Worm (Caenorhabditis elegans): ENCODE results near the gene nhr-264.
"Not testable (repeated sequence)": the region's sequence is repeated elsewhere in the genome, so short reads cannot be mapped to it uniquely, and the experiment has no call there.

The nhr-264 gene

DNA sequence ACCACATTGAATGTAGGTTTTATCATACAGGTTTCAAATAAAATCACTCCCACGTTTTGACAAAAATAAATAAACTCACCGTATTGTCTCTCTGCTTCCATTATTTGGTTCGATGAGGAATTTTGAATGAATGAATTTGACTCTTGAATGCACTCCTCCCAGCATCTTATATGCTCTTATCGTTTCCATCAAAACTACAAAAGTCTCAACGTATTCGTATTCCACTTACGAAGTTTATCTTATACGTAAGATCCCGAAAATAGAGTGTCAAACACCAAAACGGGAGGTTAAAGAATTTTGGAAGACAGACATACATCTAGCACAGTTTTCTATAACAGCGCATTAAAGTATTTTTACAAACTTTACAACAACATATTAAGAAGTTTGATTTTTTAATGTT is at the start of gene nhr-264:
Gene nhr-264, minus strand, starts transcription at position 101 of the 400 bp plus-strand sequence.
- not testable (repeated sequence) for TF ChIP-seq unc-62 (GFP tag; optimal IDR thresholded peaks at IDR 0.05)

DNA sequence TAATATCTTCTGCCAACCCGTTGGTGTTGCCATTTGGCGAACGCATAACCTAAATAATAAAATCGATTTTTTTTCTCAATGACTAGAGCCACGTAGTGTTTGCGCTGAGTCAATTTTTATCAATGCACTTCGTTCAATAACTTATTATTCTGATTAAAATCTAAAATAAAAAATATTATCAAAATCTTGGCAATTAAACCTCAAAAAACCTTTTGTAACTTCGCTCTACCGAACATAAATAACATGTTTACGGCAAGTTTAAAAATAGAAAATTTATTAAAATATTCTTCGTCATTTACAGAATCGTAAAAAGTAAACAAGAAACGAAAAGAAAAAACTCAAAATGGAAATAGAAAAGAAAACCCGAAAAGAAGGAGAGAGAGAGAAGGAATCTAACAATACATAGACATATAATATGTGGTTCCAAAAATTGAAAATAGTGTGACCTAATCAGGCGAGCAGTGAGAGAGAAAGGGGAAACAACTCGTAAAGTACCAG is 49.4 kb upstream of the nhr-264 start, which contains the start of gene pigc-1:
Gene pigc-1, minus strand, starts transcription at position 51 of the 498 bp plus-strand sequence.
- TF ChIP-seq unc-62 (GFP tag; optimal IDR thresholded peaks at IDR 0.05): no peak

DNA sequence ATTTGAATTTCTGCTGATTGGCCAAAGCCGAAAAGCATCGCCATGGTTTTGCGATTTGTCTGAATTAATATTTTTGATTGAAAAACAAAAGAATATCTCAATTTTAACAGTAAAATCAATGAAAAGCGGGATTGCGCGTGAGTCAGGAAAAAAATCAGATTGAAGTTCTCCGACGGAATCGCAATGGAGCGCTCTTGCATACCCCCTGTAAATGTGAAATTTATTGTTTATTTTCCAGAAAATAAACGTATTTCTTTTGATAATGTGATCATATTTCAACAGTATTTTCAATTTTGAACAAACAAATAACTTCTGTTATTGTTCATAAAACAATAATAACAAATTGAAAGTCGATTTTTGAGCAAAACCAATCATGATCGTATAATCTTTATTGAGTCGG is 47.9 kb upstream of the nhr-264 start, which contains the start of gene vps-26:
Gene vps-26, minus strand, starts transcription at position 200 of the 400 bp plus-strand sequence.
- no peak for TF ChIP-seq unc-62 (GFP tag; optimal IDR thresholded peaks at IDR 0.05)

DNA sequence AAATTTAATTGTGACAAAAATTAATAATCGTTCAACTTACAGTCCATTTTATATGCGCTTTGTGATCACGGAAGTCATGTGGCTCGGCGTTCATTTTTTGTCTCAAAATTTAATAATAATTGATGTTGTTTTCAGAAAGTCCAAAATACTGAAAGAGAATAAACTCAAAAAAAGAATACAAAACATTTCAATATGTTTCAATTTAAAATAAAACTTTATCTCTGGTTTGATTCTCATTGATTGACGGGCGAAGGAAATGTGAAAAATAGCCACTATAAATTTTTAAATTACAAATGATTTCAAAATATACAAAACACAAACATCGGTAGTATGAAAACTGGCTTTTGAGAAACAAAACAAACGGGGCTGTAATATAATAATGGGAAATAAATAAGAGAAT is 45.5 kb upstream of the nhr-264 start, which contains the start of gene T20D3.6:
Gene T20D3.6, minus strand, starts transcription at position 101 of the 400 bp plus-strand sequence.
- no peak for TF ChIP-seq unc-62 (GFP tag; optimal IDR thresholded peaks at IDR 0.05)

DNA sequence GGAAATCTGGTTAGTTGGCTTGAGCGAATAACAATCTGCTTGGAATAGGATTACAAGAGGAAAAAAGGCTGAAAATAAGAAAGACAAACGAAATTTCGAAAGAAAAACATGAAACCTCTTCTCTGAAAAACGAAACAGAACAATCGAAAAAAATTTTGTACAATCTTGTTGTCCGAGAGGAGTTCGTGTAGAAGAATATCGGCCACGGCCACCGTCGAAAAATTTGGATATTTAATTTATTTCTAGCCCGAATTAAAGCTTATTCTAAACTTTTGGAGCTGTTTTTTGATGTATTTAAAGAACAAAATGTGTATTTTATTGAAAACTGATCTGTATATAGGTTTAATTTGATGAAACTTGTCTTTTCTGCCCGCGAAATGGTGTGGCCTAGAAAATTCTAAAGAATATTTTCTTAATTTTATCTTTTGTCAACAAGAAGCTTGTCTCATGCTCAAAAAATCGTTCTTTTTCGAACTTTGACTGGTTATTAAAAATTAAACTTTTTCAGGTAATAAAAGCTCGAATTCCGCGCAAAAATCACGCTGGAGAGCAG is 42.9 kb upstream of the nhr-264 start, which contains the start of gene T20D3.5:
Gene T20D3.5, plus strand, starts transcription at position 503 of the 553 bp plus-strand sequence.
- TF ChIP-seq unc-62 (GFP tag; optimal IDR thresholded peaks at IDR 0.05): no peak

DNA sequence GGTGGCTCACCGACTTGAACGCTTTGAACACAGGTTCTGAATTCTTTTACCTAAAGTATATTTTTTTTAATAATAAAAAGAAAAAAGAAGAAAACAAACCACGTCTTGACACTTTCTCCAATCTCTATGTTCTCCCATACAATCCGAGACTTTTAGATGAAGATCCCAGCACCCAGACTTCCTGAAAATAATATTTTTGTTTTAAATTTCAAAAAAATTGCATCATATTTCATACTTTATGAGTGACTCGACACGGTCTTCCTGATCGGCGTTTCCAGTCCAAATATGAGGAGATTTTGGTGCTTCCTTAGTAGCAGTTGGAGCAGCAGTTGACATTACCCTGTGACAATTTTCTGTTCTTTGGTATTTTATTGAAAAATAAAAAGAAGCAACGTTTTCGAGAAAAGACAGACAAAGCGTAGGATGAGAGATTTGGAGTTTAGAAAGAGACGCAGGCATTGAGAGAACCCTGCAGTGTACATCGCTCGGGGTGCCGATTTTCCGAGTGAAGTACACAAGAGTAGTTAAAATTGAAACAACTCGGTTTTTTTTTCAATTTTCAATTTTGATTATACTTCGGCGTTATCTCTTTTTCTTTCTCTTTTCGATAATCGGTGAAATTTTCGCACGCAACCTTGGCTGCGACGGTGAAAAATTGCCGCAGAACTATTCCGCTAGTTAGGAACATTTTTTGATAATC is 42.0 kb upstream of the nhr-264 start, which contains the start of the genes coa-4 and T20D3.14:
Gene coa-4, minus strand, starts transcription at position 51 of the 700 bp plus-strand sequence.
Gene T20D3.14, minus strand, starts transcription at position 358 of the 700 bp plus-strand sequence.
- TF ChIP-seq unc-62 (GFP tag; optimal IDR thresholded peaks at IDR 0.05): no peak

DNA sequence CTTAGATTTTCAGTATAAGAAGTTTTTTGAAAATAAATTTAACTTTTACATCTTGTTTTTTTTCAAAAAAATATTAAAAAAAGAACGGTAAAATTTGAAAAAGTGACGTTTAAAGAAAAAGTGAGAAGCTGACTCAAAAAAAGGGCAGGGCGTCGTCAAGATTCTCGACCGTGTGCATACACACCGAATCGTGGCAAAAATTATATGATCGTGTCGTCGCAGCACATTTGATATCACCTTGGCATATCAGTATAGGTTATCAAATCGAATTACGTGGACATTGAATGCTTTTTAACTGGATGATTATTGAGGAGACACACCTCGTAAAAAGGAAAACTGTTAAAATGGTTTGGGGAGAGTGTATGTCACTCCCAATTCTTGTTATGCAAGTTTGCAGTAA is 39.3 kb upstream of the nhr-264 start:
- no peak for TF ChIP-seq unc-62 (GFP tag; optimal IDR thresholded peaks at IDR 0.05)

DNA sequence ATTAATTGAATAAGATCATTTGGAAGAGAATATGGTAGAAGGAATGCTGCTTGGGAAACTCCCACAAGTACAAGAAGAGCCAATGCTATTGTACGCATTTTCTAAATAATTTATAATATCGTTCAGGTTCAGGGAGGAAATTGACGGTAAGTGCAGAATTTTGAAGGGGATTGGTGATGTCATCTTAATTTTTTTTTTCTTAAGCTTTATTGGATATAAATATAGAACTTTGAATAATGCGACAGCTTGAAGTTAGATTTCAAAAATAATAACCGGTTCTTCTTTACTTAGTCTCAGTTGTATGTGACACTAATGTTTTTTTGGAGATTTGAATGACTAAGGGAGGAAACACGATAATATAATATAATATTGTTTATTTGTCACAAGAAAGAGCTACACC is 37.0 kb upstream of the nhr-264 start, which contains the start of gene nspg-7.1:
Gene nspg-7.1, minus strand, starts transcription at position 101 of the 400 bp plus-strand sequence.
- no peak for TF ChIP-seq unc-62 (GFP tag; optimal IDR thresholded peaks at IDR 0.05)

DNA sequence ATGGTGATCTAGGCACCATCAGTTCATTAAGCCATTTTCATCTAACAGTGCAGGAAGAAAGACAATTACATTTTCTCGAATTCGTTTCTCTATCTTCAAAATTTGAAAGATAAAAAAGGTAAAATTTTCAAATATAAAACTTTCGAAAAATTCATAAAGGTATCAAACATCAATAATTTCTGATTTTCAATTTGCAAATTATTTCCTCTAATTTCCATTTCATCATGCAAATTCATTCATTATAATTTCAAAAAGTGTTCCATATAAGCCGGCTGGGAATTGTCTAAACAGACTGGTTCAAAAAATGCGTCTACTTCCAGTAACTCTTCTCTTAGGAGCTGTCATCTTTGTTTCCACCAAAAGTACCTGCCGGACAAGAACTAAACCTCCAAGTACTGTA is 34.0 kb upstream of the nhr-264 start, which contains the start of gene clec-183:
Gene clec-183, plus strand, starts transcription at position 301 of the 400 bp plus-strand sequence.
- no peak for TF ChIP-seq unc-62 (GFP tag; optimal IDR thresholded peaks at IDR 0.05)

DNA sequence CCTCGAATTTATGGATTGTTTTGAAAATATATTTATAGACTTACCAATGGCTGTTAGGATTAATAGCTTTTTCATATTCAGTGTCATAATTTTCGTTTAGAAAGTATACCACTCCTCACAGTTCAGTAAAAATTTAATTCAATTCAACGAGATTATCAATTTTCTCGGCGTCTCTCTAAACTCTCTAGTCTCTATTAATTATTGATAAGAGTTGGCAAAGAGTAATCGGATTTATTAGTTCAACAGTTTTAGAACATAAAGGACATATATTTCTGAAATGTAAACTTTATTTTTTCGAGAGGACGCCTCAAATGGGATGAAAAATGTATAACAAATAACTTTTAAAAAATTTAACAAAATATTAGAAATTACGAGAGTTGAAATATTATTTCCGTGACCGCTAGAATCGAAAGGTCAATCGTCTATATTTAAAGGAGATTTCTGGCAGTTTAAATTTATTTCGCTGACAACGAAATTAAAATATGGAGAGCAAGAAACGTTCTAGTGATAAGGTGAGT is 30.3 kb upstream of the nhr-264 start, which contains the start of the genes nspg-11 and F49C12.15:
Gene nspg-11, minus strand, starts transcription at position 101 of the 518 bp plus-strand sequence.
Gene F49C12.15, plus strand, starts transcription at position 468 of the 518 bp plus-strand sequence.
- no peak for TF ChIP-seq unc-62 (GFP tag; optimal IDR thresholded peaks at IDR 0.05)

DNA sequence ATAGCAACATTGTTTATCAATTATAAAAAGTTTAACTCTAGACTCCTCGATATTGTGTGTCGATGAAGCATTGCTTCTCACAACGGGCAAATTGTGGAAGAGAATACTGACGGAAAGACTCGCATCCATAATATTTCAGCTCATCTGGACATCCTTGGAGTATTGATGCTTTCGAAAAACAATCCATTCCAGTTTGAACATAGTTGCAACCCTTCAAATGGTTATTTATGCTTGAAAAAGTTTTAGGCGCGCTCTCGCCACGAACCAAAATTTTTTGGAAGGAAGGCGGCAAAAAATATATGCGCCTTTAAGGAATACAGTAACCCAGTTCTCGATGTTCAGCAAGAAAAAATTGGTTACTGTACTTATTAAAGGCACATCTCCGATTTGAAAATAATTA is 28.8 kb upstream of the nhr-264 start:
- TF ChIP-seq unc-62 (GFP tag; optimal IDR thresholded peaks at IDR 0.05): no peak

DNA sequence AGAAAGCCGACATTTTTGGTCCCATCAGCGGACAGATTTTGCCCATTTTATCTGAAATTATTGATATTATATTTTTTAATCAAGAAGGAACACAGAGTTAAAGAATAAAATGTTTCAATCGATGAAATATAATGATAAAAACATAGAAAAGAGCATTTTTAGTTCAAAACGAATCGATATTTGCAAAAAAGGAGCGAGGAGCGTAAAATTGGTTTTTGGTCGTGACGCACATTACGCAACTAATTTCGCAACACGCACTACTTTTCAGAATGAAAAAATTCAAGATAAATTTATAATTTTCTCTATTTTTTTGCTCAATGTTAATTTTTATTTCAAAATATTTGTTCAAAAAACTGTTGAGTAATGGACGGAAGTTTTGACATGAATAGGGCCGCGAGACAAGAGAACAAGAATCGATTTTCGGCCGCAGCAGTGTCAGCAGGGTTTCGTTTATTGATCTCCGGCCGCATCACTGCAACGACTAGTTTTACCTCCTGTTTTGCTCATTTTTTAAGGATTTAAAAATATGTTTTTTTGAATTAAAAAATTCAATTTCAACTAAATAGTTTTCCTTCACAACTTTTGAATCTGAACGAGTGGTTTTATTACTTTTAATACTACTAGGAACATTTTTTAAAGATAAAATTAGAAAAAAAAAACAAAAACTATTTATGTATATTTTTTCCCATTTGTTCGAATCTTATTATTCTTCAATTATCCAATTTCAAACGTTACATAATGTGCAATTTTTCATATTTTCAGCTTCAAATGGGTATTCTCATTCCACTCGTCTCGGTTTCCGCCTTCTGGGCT is 27.5 kb upstream of the nhr-264 start, which contains the start of the genes F49C12.12 and vha-17:
Gene F49C12.12, minus strand, starts transcription at position 51 of the 813 bp plus-strand sequence.
Gene vha-17, plus strand, starts transcription at position 763 of the 813 bp plus-strand sequence.
- TF ChIP-seq unc-62 (GFP tag; optimal IDR thresholded peaks at IDR 0.05): no peak

DNA sequence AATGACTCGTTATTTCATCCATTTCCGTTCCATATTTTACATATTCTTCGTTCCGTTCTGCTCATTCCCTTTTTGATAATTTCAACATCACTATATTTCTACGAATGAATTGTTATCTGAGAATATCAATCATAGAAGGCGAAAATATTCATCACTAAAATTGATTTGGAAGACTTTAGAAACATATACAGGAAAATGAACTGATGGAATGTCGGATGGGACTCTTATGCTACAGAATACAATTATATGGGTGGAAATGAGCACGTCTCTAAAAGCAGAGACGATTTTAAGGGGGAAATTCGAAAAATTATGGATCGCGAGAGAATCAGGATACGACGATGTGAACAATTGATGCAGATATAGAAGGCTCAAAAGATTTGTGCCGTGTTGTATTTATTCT is 26.3 kb upstream of the nhr-264 start:
- TF ChIP-seq unc-62 (GFP tag; optimal IDR thresholded peaks at IDR 0.05): no peak

DNA sequence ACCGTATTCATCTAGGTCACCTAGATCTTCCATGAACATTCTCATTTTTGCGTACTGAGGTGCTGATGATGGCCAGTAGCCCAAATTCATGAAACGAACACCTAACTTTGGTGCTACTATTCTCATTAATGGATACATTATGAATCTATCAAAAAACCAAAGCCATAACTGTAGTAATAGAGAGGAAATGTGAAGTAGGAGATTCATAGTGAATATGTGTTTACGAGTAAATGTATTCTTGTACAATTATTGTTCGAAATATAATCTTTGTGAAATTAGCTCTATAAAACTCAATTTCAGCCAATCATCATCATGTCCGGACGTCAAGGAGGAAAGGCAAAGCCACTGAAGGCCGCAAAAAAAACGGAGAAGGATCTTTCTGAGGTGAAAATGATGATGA is 25.4 kb upstream of the nhr-264 start, which contains the start of the genes F49C12.11 and nemt-1:
Gene F49C12.11, plus strand, starts transcription at position 301 of the 400 bp plus-strand sequence.
Gene nemt-1, minus strand, starts transcription at position 360 of the 400 bp plus-strand sequence.
- TF ChIP-seq unc-62 (GFP tag; optimal IDR thresholded peaks at IDR 0.05): no peak

DNA sequence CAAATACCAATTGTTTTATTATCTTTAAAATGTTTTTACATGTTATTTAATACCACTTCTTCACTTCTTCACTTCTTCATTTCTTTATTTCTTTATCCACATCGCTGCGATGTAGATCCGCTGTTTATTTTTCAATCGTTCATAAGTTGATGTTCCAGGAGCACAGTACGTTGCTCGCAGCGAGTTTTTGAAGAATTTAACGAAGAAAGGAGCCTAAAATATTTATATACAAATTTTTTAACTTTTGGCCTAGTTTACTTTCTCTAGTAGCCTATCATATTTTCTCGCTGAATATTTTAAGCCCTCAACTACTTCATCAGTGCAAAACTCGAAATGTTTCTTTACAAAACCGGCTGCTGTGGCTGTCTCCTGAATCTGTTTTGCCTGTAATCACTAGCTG is 24.4 kb upstream of the nhr-264 start:
- TF ChIP-seq unc-62 (GFP tag; optimal IDR thresholded peaks at IDR 0.05): no peak

Measured in whole organism, dauer.